Worm (Caenorhabditis elegans) whole organism, L3 larva: ENCODE results near the gene F25G6.1.

ENCODE experiments used
- R02D3.7 ChIP-seq: fragments of 150-350 bp; optimal IDR thresholded peaks from 2 replicates; lab custom pipeline; 2014; ENCODE audit warnings: missing biosample characterization, missing genetic modification characterization
- ZK546.5 ChIP-seq: sonication (generic microtip); optimal IDR thresholded peaks from 2 replicates; lab custom pipeline; 2017; ENCODE audit warnings: missing biosample characterization, missing genetic modification characterization
- aly-2 ChIP-seq: fragments of 150-350 bp; optimal IDR thresholded peaks from 2 replicates; lab custom pipeline; 2014; ENCODE audit warnings: missing biosample characterization, missing genetic modification characterization
- ceh-16 ChIP-seq: sonication (generic microtip); optimal IDR thresholded peaks from 2 replicates; lab custom pipeline; 2017; ENCODE audit warnings: missing biosample characterization, missing genetic modification characterization
- ceh-28 ChIP-seq: fragments of 150-350 bp; optimal IDR thresholded peaks from 2 replicates; lab custom pipeline; 2014; ENCODE audit warnings: missing biosample characterization, missing genetic modification reagents, missing genetic modification characterization
- ceh-9 ChIP-seq: sonication (generic microtip); optimal IDR thresholded peaks from 2 replicates; lab custom pipeline; 2018; ENCODE audit warnings: missing biosample characterization, missing genetic modification characterization
- daf-12 ChIP-seq: fragments of 150-350 bp; optimal IDR thresholded peaks from 2 replicates; lab custom pipeline; 2014; ENCODE audit warnings: missing biosample characterization, missing genetic modification reagents, missing genetic modification characterization
- egl-27 ChIP-seq: sonication (generic microtip); optimal IDR thresholded peaks from 4 replicates; lab custom pipeline; 2017; ENCODE audit warnings: missing biosample characterization, missing genetic modification reagents, missing genetic modification characterization
- egl-5 ChIP-seq: fragments of 150-350 bp; optimal IDR thresholded peaks from 2 replicates; lab custom pipeline; 2017; ENCODE audit warnings: missing biosample characterization, missing genetic modification reagents, missing genetic modification characterization, inconsistent platforms
- elt-2 ChIP-seq: sonication (generic microtip); optimal IDR thresholded peaks from 2 replicates; lab custom pipeline; 2016; ENCODE audit warnings: missing genetic modification reagents, mild to moderate bottlenecking, missing genetic modification characterization, missing compliant biosample characterization
- fkh-10 ChIP-seq: sonication (generic microtip); optimal IDR thresholded peaks from 2 replicates; lab custom pipeline; 2017; ENCODE audit warnings: missing biosample characterization, missing genetic modification reagents, missing genetic modification characterization
- hmg-11 ChIP-seq: sonication (generic microtip); optimal IDR thresholded peaks from 2 replicates; lab custom pipeline; 2016; ENCODE audit warnings: missing genetic modification characterization, missing compliant biosample characterization
- lin-15B ChIP-seq: fragments of 150-350 bp; optimal IDR thresholded peaks from 2 replicates; lab custom pipeline; 2014; ENCODE audit warnings: missing biosample characterization, missing genetic modification characterization
- lin-39 ChIP-seq: fragments of 150-350 bp; optimal IDR thresholded peaks from 2 replicates; lab custom pipeline; 2018; ENCODE audit warnings: missing biosample characterization, missing genetic modification reagents, missing genetic modification characterization
- lsy-12 ChIP-seq: sonication (generic microtip); optimal IDR thresholded peaks from 2 replicates; lab custom pipeline; 2016; ENCODE audit warnings: mild to moderate bottlenecking, missing genetic modification characterization, missing compliant biosample characterization
- mdl-1 ChIP-seq: fragments of 150-350 bp; optimal IDR thresholded peaks from 2 replicates; lab custom pipeline; 2014; ENCODE audit warnings: missing biosample characterization, missing genetic modification characterization
- mml-1 ChIP-seq: fragments of 150-350 bp; sonication (generic microtip); optimal IDR thresholded peaks from 3 replicates; lab custom pipeline; 2014; ENCODE audit warnings: missing biosample characterization, missing genetic modification characterization
- nhr-11 ChIP-seq: fragments of 150-350 bp; optimal IDR thresholded peaks from 2 replicates; lab custom pipeline; 2014; ENCODE audit warnings: missing biosample characterization, missing genetic modification characterization
- nhr-12 ChIP-seq: fragments of 150-350 bp; optimal IDR thresholded peaks from 2 replicates; lab custom pipeline; 2014; ENCODE audit warnings: missing biosample characterization, missing genetic modification characterization
- nhr-23 ChIP-seq: fragments of 150-350 bp; optimal IDR thresholded peaks from 2 replicates; lab custom pipeline; 2014; ENCODE audit warnings: missing biosample characterization, missing genetic modification reagents, missing genetic modification characterization
- nhr-237 ChIP-seq: fragments of 150-350 bp; optimal IDR thresholded peaks from 2 replicates; lab custom pipeline; 2014; ENCODE audit warnings: missing biosample characterization, missing genetic modification characterization
- nhr-25 ChIP-seq: sonication (generic microtip); optimal IDR thresholded peaks from 2 replicates; lab custom pipeline; 2017; ENCODE audit warnings: missing biosample characterization, missing genetic modification characterization
- nhr-77 ChIP-seq: fragments of 150-350 bp; optimal IDR thresholded peaks from 2 replicates; lab custom pipeline; 2014; ENCODE audit warnings: missing biosample characterization, missing genetic modification characterization
- pha-4 ChIP-seq: fragments of 150-350 bp; optimal IDR thresholded peaks from 2 replicates; lab custom pipeline; 2014; ENCODE audit warnings: missing biosample characterization, missing genetic modification reagents, missing genetic modification characterization
- sea-2 ChIP-seq: fragments of 150-350 bp; sonication (generic microtip); optimal IDR thresholded peaks from 4 replicates; lab custom pipeline; 2014; ENCODE audit warnings: missing biosample characterization, missing genetic modification reagents, missing genetic modification characterization
- skn-1 ChIP-seq: fragments of 150-350 bp; optimal IDR thresholded peaks from 2 replicates; lab custom pipeline; 2014; ENCODE audit warnings: missing biosample characterization, missing genetic modification characterization
- snpc-4 ChIP-seq: fragments of 150-350 bp; optimal IDR thresholded peaks from 2 replicates; lab custom pipeline; 2014; ENCODE audit warnings: missing biosample characterization, missing genetic modification characterization
- tbx-2 ChIP-seq: sonication (generic microtip); optimal IDR thresholded peaks from 2 replicates; lab custom pipeline; 2016; ENCODE audit warnings: mild to moderate bottlenecking, missing genetic modification characterization, missing compliant biosample characterization
- unc-39 ChIP-seq: sonication (generic microtip); optimal IDR thresholded peaks from 4 replicates; lab custom pipeline; 2017; ENCODE audit warnings: missing biosample characterization, missing genetic modification characterization
- unc-62 ChIP-seq: fragments of 150-350 bp; sonication (generic microtip); optimal IDR thresholded peaks from 4 replicates; lab custom pipeline; 2014; ENCODE audit warnings: missing biosample characterization, missing genetic modification reagents, missing genetic modification characterization
- zag-1 ChIP-seq: fragments of 150-350 bp; optimal IDR thresholded peaks from 2 replicates; lab custom pipeline; 2014; ENCODE audit warnings: missing biosample characterization, missing genetic modification characterization
- ztf-11 ChIP-seq: fragments of 150-350 bp; optimal IDR thresholded peaks from 2 replicates; lab custom pipeline; 2014; ENCODE audit warnings: missing biosample characterization, missing genetic modification characterization
- ztf-4 ChIP-seq: fragments of 150-350 bp; optimal IDR thresholded peaks from 2 replicates; lab custom pipeline; 2014; ENCODE audit warnings: missing biosample characterization, missing genetic modification characterization

F25G6.1 gene

ce11 chrV:8545531-8546224, 29.2 kb upstream of the F25G6.1 start, which contains the start of the genes slc-17.8 and asns-1:
slc-17.8 (minus strand) TSS chrV:8545581.
asns-1 (plus strand) TSS chrV:8546174.
- TF ChIP-seq daf-12 (no peak), nhr-23 (tag; lab: Kevin White, UChicago) (no peak), nhr-11 (tag; lab: Kevin White, UChicago) (no peak), ceh-16 (tag; lab: Kevin White, UChicago) (no peak), pha-4 (no peak), unc-39 (tag; lab: Kevin White, UChicago) (no peak), ztf-4 (no peak), skn-1 (tag; lab: Kevin White, UChicago) (no peak), elt-2 (tag; lab: Kevin White, UChicago) (no peak), ZK546.5 (tag; lab: Kevin White, UChicago) (no peak), egl-27 (no peak), snpc-4 (tag; lab: Kevin White, UChicago) (no peak), tbx-2 (tag; lab: Kevin White, UChicago) (no peak), sea-2 (GFP tag; lab: Kevin White, UChicago) (no peak), lin-15B (no peak), lsy-12 (tag; lab: Kevin White, UChicago) (no peak), nhr-12 (tag; lab: Kevin White, UChicago) (no peak), ztf-11 (tag; lab: Kevin White, UChicago) (no peak), ceh-28 (no peak), nhr-77 (no peak)

- no peak for TF ChIP-seq elt-2 (tag; lab: Kevin White, UChicago)
- TF ChIP-seq, all 47 proteins: peak for 0
Measured at ce11 chrV:8548989-8549388, 25.9 kb upstream of the F25G6.1 start, which contains the start of gene stdh-4. stdh-4 (plus strand) TSS chrV:8549289.

ce11 chrV:8552460-8552859, 22.4 kb upstream of the F25G6.1 start, which contains the start of gene acr-15:
acr-15 (plus strand) TSS chrV:8552695.
- TF ChIP-seq unc-39 (tag; lab: Kevin White, UChicago) = no peak
- TF ChIP-seq mml-1 = no peak
- no peak for TF ChIP-seq sea-2 (GFP tag; lab: Kevin White, UChicago)
- TF ChIP-seq ztf-4 = no peak
- TF ChIP-seq egl-5 = peak; percentile 97
- no peak for TF ChIP-seq nhr-77

- TF ChIP-seq mdl-1 (tag; lab: Kevin White, UChicago) = no peak
- TF ChIP-seq zag-1 (tag; lab: Kevin White, UChicago) = no peak
- no peak for TF ChIP-seq ceh-9 (tag; lab: Kevin White, UChicago)
- no peak for TF ChIP-seq R02D3.7
- TF ChIP-seq unc-39 (tag; lab: Kevin White, UChicago) = no peak
- no peak for TF ChIP-seq nhr-237 (tag; lab: Kevin White, UChicago)
- TF ChIP-seq aly-2 (tag; lab: Kevin White, UChicago) = no peak
- no peak for TF ChIP-seq ztf-11 (tag; lab: Kevin White, UChicago)
- no peak for TF ChIP-seq unc-62
- no peak for TF ChIP-seq nhr-11 (tag; lab: Kevin White, UChicago)
- no peak for TF ChIP-seq nhr-77
- no peak for TF ChIP-seq lin-39 (tag; lab: Kevin White, UChicago)
- TF ChIP-seq pha-4 = no peak
- no peak for TF ChIP-seq lsy-12 (tag; lab: Kevin White, UChicago)
- no peak for TF ChIP-seq nhr-23 (tag; lab: Kevin White, UChicago)
- no peak for TF ChIP-seq fkh-10 (GFP tag; lab: Kevin White, UChicago)
Measured at ce11 chrV:8555955-8556354, 18.9 kb upstream of the F25G6.1 start.

ce11 chrV:8560916-8561315, 13.9 kb upstream of the F25G6.1 start, which contains the start of gene acr-16:
acr-16 (plus strand) TSS chrV:8561216.
- TF ChIP-seq hmg-11 (tag; lab: Kevin White, UChicago) = no peak
- TF ChIP-seq, all 47 proteins: peak for 0

- TF ChIP-seq nhr-12 (tag; lab: Kevin White, UChicago) (no peak), nhr-25 (no peak), nhr-23 (tag; lab: Kevin White, UChicago) (no peak), egl-5 (no peak), mdl-1 (tag; lab: Kevin White, UChicago) (no peak), ztf-4 (no peak), zag-1 (tag; lab: Kevin White, UChicago) (no peak), egl-27 (no peak), nhr-77 (no peak)
Measured at ce11 chrV:8565075-8565474, 9.8 kb upstream of the F25G6.1 start, which contains the start of gene F25G6.8. F25G6.8 (minus strand) TSS chrV:8565175.
